Worm (Caenorhabditis elegans) whole organism, L3 larva: ENCODE data around the gene srj-6.

Experiments used
- R02D3.7 ChIP-seq: fragments of 150-350 bp; optimal IDR thresholded peaks from 2 replicates; lab custom pipeline; 2014; ENCODE audit warnings: missing biosample characterization, missing genetic modification characterization
- ZK546.5 ChIP-seq: sonication (generic microtip); optimal IDR thresholded peaks from 2 replicates; lab custom pipeline; 2017; ENCODE audit warnings: missing biosample characterization, missing genetic modification characterization
- ceh-16 ChIP-seq: sonication (generic microtip); optimal IDR thresholded peaks from 2 replicates; lab custom pipeline; 2017; ENCODE audit warnings: missing biosample characterization, missing genetic modification characterization
- ceh-28 ChIP-seq: fragments of 150-350 bp; optimal IDR thresholded peaks from 2 replicates; lab custom pipeline; 2014; ENCODE audit warnings: missing biosample characterization, missing genetic modification reagents, missing genetic modification characterization
- ceh-82 ChIP-seq: fragments of 150-350 bp; optimal IDR thresholded peaks from 2 replicates; lab custom pipeline; 2014; ENCODE audit warnings: missing biosample characterization, missing genetic modification characterization
- ceh-9 ChIP-seq: sonication (generic microtip); optimal IDR thresholded peaks from 2 replicates; lab custom pipeline; 2018; ENCODE audit warnings: missing biosample characterization, missing genetic modification characterization
- egl-27 ChIP-seq: sonication (generic microtip); optimal IDR thresholded peaks from 4 replicates; lab custom pipeline; 2017; ENCODE audit warnings: missing biosample characterization, missing genetic modification reagents, missing genetic modification characterization
- egl-5 ChIP-seq: fragments of 150-350 bp; optimal IDR thresholded peaks from 2 replicates; lab custom pipeline; 2017; ENCODE audit warnings: missing biosample characterization, missing genetic modification reagents, missing genetic modification characterization, inconsistent platforms
- elt-1 ChIP-seq: fragments of 150-350 bp; optimal IDR thresholded peaks from 2 replicates; lab custom pipeline; 2014; ENCODE audit warnings: missing biosample characterization, missing genetic modification characterization
- elt-2 ChIP-seq: sonication (generic microtip); optimal IDR thresholded peaks from 2 replicates; lab custom pipeline; 2016; ENCODE audit warnings: missing genetic modification reagents, mild to moderate bottlenecking, missing genetic modification characterization, missing compliant biosample characterization
- eor-1 ChIP-seq, 2 experiments: fragments of 150-350 bp; optimal IDR thresholded peaks; 2 replicates each; lab custom pipeline; 2014 to 2018; ENCODE audit warnings: missing biosample characterization in 2 of 2, missing genetic modification characterization in 2 of 2
- fkh-2 ChIP-seq: fragments of 150-350 bp; optimal IDR thresholded peaks from 2 replicates; lab custom pipeline; 2014; ENCODE audit warnings: missing biosample characterization, missing genetic modification reagents, missing genetic modification characterization
- fos-1 ChIP-seq: fragments of 150-350 bp; optimal IDR thresholded peaks from 2 replicates; lab custom pipeline; 2014; ENCODE audit warnings: missing biosample characterization, missing genetic modification characterization
- hmg-11 ChIP-seq: sonication (generic microtip); optimal IDR thresholded peaks from 2 replicates; lab custom pipeline; 2016; ENCODE audit warnings: missing genetic modification characterization, missing compliant biosample characterization
- jun-1 ChIP-seq: fragments of 150-350 bp; optimal IDR thresholded peaks from 2 replicates; lab custom pipeline; 2014; ENCODE audit warnings: missing biosample characterization, missing genetic modification reagents, missing genetic modification characterization
- lin-15B ChIP-seq: fragments of 150-350 bp; optimal IDR thresholded peaks from 2 replicates; lab custom pipeline; 2014; ENCODE audit warnings: missing biosample characterization, missing genetic modification characterization
- lsy-12 ChIP-seq: sonication (generic microtip); optimal IDR thresholded peaks from 2 replicates; lab custom pipeline; 2016; ENCODE audit warnings: mild to moderate bottlenecking, missing genetic modification characterization, missing compliant biosample characterization
- mdl-1 ChIP-seq: fragments of 150-350 bp; optimal IDR thresholded peaks from 2 replicates; lab custom pipeline; 2014; ENCODE audit warnings: missing biosample characterization, missing genetic modification characterization
- nfya-1 ChIP-seq: sonication (generic microtip); optimal IDR thresholded peaks from 2 replicates; lab custom pipeline; 2017; ENCODE audit warnings: missing genetic modification characterization, mild to moderate bottlenecking, missing compliant biosample characterization, antibody characterized with exemption, moderate library complexity; ENCODE audit not compliant: insufficient read depth
- nhr-12 ChIP-seq: fragments of 150-350 bp; optimal IDR thresholded peaks from 2 replicates; lab custom pipeline; 2014; ENCODE audit warnings: missing biosample characterization, missing genetic modification characterization
- nhr-23 ChIP-seq: fragments of 150-350 bp; optimal IDR thresholded peaks from 2 replicates; lab custom pipeline; 2014; ENCODE audit warnings: missing biosample characterization, missing genetic modification reagents, missing genetic modification characterization
- nhr-237 ChIP-seq: fragments of 150-350 bp; optimal IDR thresholded peaks from 2 replicates; lab custom pipeline; 2014; ENCODE audit warnings: missing biosample characterization, missing genetic modification characterization
- nhr-25 ChIP-seq: sonication (generic microtip); optimal IDR thresholded peaks from 2 replicates; lab custom pipeline; 2017; ENCODE audit warnings: missing biosample characterization, missing genetic modification characterization
- nhr-28 ChIP-seq: fragments of 150-350 bp; optimal IDR thresholded peaks from 2 replicates; lab custom pipeline; 2014; ENCODE audit warnings: missing biosample characterization, missing genetic modification characterization
- nhr-76 ChIP-seq: fragments of 150-350 bp; sonication (generic microtip); optimal IDR thresholded peaks from 5 replicates; lab custom pipeline; 2014; ENCODE audit warnings: missing biosample characterization, missing genetic modification characterization
- pha-4 ChIP-seq: fragments of 150-350 bp; optimal IDR thresholded peaks from 2 replicates; lab custom pipeline; 2014; ENCODE audit warnings: missing biosample characterization, missing genetic modification reagents, missing genetic modification characterization
- pqm-1 ChIP-seq: fragments of 150-350 bp; optimal IDR thresholded peaks from 2 replicates; lab custom pipeline; 2017; ENCODE audit warnings: missing biosample characterization, missing genetic modification characterization, inconsistent platforms
- sea-2 ChIP-seq: fragments of 150-350 bp; sonication (generic microtip); optimal IDR thresholded peaks from 4 replicates; lab custom pipeline; 2014; ENCODE audit warnings: missing biosample characterization, missing genetic modification reagents, missing genetic modification characterization
- skn-1 ChIP-seq: fragments of 150-350 bp; optimal IDR thresholded peaks from 2 replicates; lab custom pipeline; 2014; ENCODE audit warnings: missing biosample characterization, missing genetic modification characterization
- snpc-4 ChIP-seq: fragments of 150-350 bp; optimal IDR thresholded peaks from 2 replicates; lab custom pipeline; 2014; ENCODE audit warnings: missing biosample characterization, missing genetic modification characterization
- tbx-2 ChIP-seq: sonication (generic microtip); optimal IDR thresholded peaks from 2 replicates; lab custom pipeline; 2016; ENCODE audit warnings: mild to moderate bottlenecking, missing genetic modification characterization, missing compliant biosample characterization
- unc-39 ChIP-seq: sonication (generic microtip); optimal IDR thresholded peaks from 4 replicates; lab custom pipeline; 2017; ENCODE audit warnings: missing biosample characterization, missing genetic modification characterization
- unc-62 ChIP-seq: fragments of 150-350 bp; sonication (generic microtip); optimal IDR thresholded peaks from 4 replicates; lab custom pipeline; 2014; ENCODE audit warnings: missing biosample characterization, missing genetic modification reagents, missing genetic modification characterization
- zag-1 ChIP-seq: fragments of 150-350 bp; optimal IDR thresholded peaks from 2 replicates; lab custom pipeline; 2014; ENCODE audit warnings: missing biosample characterization, missing genetic modification characterization
- ztf-11 ChIP-seq: fragments of 150-350 bp; optimal IDR thresholded peaks from 2 replicates; lab custom pipeline; 2014; ENCODE audit warnings: missing biosample characterization, missing genetic modification characterization

srj-6 gene

DNA sequence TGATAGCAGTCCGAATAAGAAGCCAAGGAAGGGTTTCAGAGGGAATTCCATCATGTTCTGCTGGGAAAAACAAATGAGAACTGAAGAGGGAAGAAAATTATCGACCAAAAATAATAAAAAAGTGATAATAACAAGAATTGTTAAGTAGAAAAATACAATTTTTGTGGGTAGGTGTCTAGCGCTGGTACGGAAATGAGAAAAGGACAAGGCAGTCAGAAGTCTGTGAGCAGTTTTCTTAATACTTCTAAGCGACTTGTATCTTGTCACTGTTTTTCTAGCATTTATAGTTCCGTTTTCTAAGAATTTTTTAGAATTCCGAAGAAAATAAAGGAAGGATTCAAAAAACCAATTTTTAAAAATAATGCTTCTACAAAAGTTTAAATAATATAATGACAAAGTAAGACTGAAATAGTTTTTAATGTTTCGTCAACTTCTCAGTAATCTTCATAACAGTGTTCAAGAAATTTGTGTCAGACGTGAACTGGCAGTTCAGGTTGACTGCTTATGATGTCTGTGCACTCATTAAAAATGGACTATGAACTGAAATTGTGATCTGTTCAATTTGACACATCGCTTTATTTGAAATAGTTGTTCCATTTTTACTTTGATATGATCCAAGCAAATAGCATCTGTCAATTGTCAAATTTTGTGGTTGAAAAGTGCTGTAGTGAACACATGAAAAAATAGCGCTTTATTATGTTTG lies 38.6 kb upstream of the srj-6 start, which contains the start of gene srx-4:
Gene srx-4 (minus strand): TSS at position 51 of the 703 bp plus-strand sequence.
- TF ChIP-seq hmg-11 = no peak
- TF ChIP-seq egl-5 = no peak
- no peak for TF ChIP-seq fos-1 (tag; lab: Kevin White, UChicago)
- no peak for TF ChIP-seq skn-1 (tag; lab: Kevin White, UChicago)
- TF ChIP-seq ceh-28 = no peak
- no peak for TF ChIP-seq ztf-11 (tag; lab: Kevin White, UChicago)
- TF ChIP-seq zag-1 (tag; lab: Kevin White, UChicago) = no peak
- no peak for TF ChIP-seq jun-1 (tag; lab: Kevin White, UChicago)
- no peak for TF ChIP-seq ZK546.5
- no peak for TF ChIP-seq nfya-1

DNA sequence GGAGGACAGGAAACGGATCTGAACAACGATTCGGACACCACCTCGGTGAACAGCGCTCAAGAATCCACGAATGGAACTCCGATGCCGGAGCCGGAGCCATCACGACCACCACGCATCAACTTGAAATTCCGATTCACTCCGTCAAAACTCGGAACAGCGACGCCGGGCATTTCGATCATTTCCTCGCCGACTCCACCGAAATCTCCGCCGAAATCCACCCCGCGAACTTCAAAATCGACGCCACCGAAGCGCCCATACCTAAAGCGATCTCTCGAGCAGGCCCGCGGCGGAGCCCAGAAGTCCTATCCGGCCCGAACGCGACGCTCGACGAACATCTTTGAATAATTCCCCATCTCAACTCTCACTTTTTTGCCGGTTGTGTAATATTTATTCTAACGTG lies 35.2 kb upstream of the srj-6 start:
- TF ChIP-seq nhr-23 (tag; lab: Kevin White, UChicago) (no peak), tbx-2 (tag; lab: Kevin White, UChicago) (no peak), pqm-1 (tag; lab: Kevin White, UChicago) (no peak), elt-1 (tag; lab: Kevin White, UChicago) (no peak), mdl-1 (tag; lab: Kevin White, UChicago) (no peak), R02D3.7 (tag; lab: Kevin White, UChicago) (no peak), eor-1 (tag; optimal IDR thresholded peaks at IDR 0.05; lab: Kevin White, UChicago) (no peak), unc-39 (tag; lab: Kevin White, UChicago) (no peak)

DNA sequence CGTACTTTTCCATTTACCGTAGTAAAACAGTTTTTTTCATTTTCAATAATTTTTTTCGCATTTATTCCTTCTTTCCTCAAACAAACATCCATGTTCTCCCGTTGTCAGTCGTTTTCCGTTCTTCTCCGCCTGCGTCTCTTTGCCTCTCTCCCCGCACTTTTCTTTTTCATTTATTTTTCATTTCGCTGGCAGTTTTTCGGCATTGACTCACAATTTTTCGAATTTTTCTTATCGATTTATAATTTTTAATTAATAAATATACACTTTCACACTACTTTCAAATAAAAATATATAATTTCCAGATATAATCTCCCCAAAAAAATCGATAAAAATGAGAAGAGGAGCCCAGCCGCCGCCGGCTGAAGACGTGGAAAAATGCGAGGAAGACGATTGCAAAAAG lies 33.1 kb upstream of the srj-6 start, which contains the start of gene H25P19.1:
Gene H25P19.1 (plus strand): TSS at position 301 of the 400 bp plus-strand sequence.
- no peak for TF ChIP-seq hmg-11
- TF ChIP-seq R02D3.7 (tag; lab: Kevin White, UChicago) = no peak
- TF ChIP-seq unc-62 (GFP tag; lab: Kevin White, UChicago) = no peak
- TF ChIP-seq lsy-12 (tag; lab: Kevin White, UChicago) = no peak
- TF ChIP-seq nhr-237 (tag; lab: Kevin White, UChicago) = no peak
- no peak for TF ChIP-seq jun-1 (tag; lab: Kevin White, UChicago)
- no peak for TF ChIP-seq skn-1 (tag; lab: Kevin White, UChicago)
- no peak for TF ChIP-seq nhr-23 (tag; lab: Kevin White, UChicago)
- no peak for TF ChIP-seq nhr-12
- no peak for TF ChIP-seq unc-39 (tag; lab: Kevin White, UChicago)
- TF ChIP-seq lin-15B (tag; lab: Kevin White, UChicago) = no peak
- TF ChIP-seq fos-1 (tag; lab: Kevin White, UChicago) = no peak
- TF ChIP-seq sea-2 = no peak
- TF ChIP-seq, all 47 proteins: peak for 0

DNA sequence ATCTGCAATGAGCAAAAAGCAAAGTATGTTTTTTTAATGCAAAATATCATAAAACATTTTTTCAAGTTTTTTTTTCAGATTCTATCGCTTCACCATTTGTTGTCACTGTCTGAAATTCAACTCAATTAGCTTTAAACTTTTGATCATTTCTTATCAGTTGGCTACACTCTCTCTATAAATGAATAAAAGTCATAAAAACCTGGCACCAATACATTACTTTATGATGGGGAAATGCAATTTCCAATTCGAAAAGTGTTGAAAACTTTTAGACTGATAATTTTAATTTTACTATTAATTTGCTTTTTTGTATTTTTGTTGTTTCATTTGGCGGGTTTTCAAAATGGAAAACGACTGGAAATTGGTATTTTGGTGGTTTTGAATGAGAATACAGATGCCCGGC lies 29.6 kb upstream of the srj-6 start, which contains the start of gene F31F4.1:
Gene F31F4.1 (plus strand): TSS at position 203 of the 400 bp plus-strand sequence.
- peak; percentile 44 for TF ChIP-seq pqm-1 (tag; lab: Kevin White, UChicago)
- TF ChIP-seq elt-2 (tag; lab: Kevin White, UChicago) = peak; percentile 66
- no peak for TF ChIP-seq zag-1 (tag; lab: Kevin White, UChicago)
- no peak for TF ChIP-seq nhr-25 (tag; lab: Kevin White, UChicago)

DNA sequence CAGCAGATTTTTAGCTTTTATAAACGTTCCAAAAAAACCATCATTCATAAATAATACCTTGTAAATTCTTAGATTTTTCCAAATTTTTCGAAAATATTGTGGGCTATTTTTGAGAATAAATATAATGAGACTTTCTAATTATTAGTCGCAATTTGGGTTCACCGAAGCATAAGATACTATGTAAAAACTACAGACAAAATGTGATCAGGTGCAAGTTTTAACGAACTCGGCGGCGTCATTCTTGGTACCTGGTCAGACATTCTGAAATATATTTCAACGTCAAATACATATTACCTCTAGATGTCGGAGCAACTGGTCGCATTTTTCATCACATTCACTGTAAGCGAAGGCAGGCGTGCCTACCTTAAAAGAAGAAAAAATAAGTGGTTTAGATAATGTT lies 27.7 kb upstream of the srj-6 start, which contains the start of gene srx-23:
Gene srx-23 (plus strand): TSS at position 301 of the 400 bp plus-strand sequence.
- TF ChIP-seq nhr-76 (no peak), ceh-9 (no peak)

DNA sequence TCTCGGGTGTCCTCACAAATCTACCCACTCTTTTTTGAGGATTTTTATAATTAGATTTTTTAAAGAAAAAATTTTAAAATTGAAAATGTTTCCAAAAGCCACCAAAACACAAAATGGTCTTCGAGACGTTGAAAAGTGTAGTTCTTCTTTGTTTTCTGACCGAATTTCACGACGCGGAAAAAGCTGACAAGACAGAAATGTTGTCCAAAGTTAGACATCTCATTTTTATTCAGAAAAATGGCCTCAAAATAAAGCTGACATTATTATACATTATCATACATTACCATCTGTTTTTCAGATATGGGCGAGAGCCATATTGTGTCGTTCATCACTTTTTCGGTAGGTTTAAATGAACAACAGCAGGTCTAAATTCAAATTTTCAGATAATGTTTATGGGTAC lies 25.4 kb upstream of the srj-6 start, which contains the start of gene srx-22:
Gene srx-22 (plus strand): TSS at position 301 of the 400 bp plus-strand sequence.
- TF ChIP-seq egl-27 (no peak), pha-4 (no peak), elt-2 (tag; lab: Kevin White, UChicago) (no peak), ceh-82 (tag; lab: Kevin White, UChicago) (no peak), nhr-23 (tag; lab: Kevin White, UChicago) (no peak), egl-5 (no peak), ceh-9 (no peak), snpc-4 (tag; lab: Kevin White, UChicago) (no peak), nhr-12 (no peak), R02D3.7 (tag; lab: Kevin White, UChicago) (no peak), eor-1 (tag; optimal IDR thresholded peaks at IDR 0.05; lab: Kevin White, UChicago) (no peak), elt-1 (tag; lab: Kevin White, UChicago) (no peak), nhr-28 (no peak), unc-62 (GFP tag; lab: Kevin White, UChicago) (no peak), ceh-16 (tag; lab: Kevin White, UChicago) (no peak), fkh-2 (tag; lab: Kevin White, UChicago) (no peak), sea-2 (no peak), nhr-76 (no peak)
